Worm (Caenorhabditis elegans): Measurements from ENCODE around the gene egl-15.

DNA sequence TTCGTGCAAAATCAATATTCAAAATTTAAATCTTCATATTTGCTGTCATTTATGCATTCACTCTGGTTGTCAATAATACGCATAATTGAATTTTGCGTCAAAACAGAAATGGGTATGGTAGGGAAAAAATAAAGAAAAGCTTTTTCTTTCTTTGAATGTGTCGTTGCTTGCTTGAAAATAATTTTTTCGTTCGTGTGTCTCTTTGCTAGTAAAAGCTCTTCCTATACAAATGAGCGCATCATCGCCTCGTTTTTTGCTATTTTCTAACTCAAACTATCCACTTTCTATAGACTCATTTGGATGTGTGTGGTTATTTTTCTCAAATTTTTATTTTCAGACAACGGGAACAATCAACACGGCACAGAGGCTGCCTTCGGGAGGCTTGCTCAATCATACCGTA is 12.4 kb downstream of the egl-15 start, which contains the start of gene ldb-1:
- TF ChIP-seq odd-2 (tag; optimal IDR thresholded peaks at IDR 0.05) (no peak), unc-55 (GFP tag; optimal IDR thresholded peaks at IDR 0.05) (no peak), ceh-6 (GFP tag; optimal IDR thresholded peaks at IDR 0.05) (no peak), hlh-8 (tag; optimal IDR thresholded peaks at IDR 0.05) (no peak)

Measured in whole organism, late embryonic.